Worm (Caenorhabditis elegans) whole organism, late embryonic: Measurements from ENCODE around the gene M28.10.

Experiments used
- C08G9.2 ChIP-seq: sonication (generic microtip); optimal IDR thresholded peaks from 2 replicates; lab custom pipeline; 2016; ENCODE audit warnings: mild to moderate bottlenecking, missing genetic modification characterization, moderate library complexity, missing compliant biosample characterization
- K09A11.1 ChIP-seq: sonication (generic microtip); optimal IDR thresholded peaks from 2 replicates; lab custom pipeline; 2017; ENCODE audit warnings: antibody characterized with exemption, mild to moderate bottlenecking, missing genetic modification characterization, missing compliant biosample characterization; ENCODE audit not compliant: insufficient read depth
- ahr-1 ChIP-seq: sonication (generic microtip); optimal IDR thresholded peaks from 2 replicates; lab custom pipeline; 2016; ENCODE audit warnings: missing genetic modification characterization, missing compliant biosample characterization
- ama-1 ChIP-seq: fragments of 150-350 bp; optimal IDR thresholded peaks from 2 replicates; lab custom pipeline; 2014
- ceh-14 ChIP-seq: sonication (generic microtip); optimal IDR thresholded peaks from 2 replicates; lab custom pipeline; 2016; ENCODE audit warnings: missing genotype, missing genetic modification characterization, missing compliant biosample characterization
- ceh-18 ChIP-seq: sonication (generic microtip); optimal IDR thresholded peaks from 2 replicates; lab custom pipeline; 2016; ENCODE audit warnings: missing genetic modification characterization, missing compliant biosample characterization
- ceh-19 ChIP-seq: fragments of 200-800 bp; sonication (Bioruptor generic); optimal IDR thresholded peaks from 2 replicates; lab custom pipeline; 2018; ENCODE audit warnings: mild to moderate bottlenecking, missing genetic modification characterization, missing compliant biosample characterization
- ceh-2 ChIP-seq: sonication (generic microtip); optimal IDR thresholded peaks from 2 replicates; lab custom pipeline; 2016; ENCODE audit warnings: missing genotype, missing genetic modification characterization, missing compliant biosample characterization
- ceh-24 ChIP-seq: sonication (generic microtip); optimal IDR thresholded peaks from 2 replicates; lab custom pipeline; 2016; ENCODE audit warnings: mild to moderate bottlenecking, missing genetic modification characterization, missing compliant biosample characterization
- ceh-31 ChIP-seq: sonication (generic microtip); optimal IDR thresholded peaks from 2 replicates; lab custom pipeline; 2016; ENCODE audit warnings: missing genetic modification characterization, missing compliant biosample characterization
- ceh-34 ChIP-seq: sonication (generic microtip); optimal IDR thresholded peaks from 2 replicates; lab custom pipeline; 2016; ENCODE audit warnings: mild to moderate bottlenecking, missing genetic modification characterization, missing compliant biosample characterization
- ceh-45 ChIP-seq: fragments of 200-800 bp; sonication (Bioruptor generic); IDR thresholded peaks from 2 replicates; pipeline ENCODE4 v1.3.6; 2022; ENCODE audit warnings: missing genetic modification reagents, missing genetic modification characterization, missing compliant biosample characterization
- ceh-48 ChIP-seq: sonication (generic microtip); optimal IDR thresholded peaks from 2 replicates; lab custom pipeline; 2016; ENCODE audit warnings: missing genetic modification characterization, inconsistent platforms, missing compliant biosample characterization
- ceh-9 ChIP-seq: sonication (generic microtip); optimal IDR thresholded peaks from 2 replicates; lab custom pipeline; 2016; ENCODE audit warnings: mild to moderate bottlenecking, missing genetic modification characterization, inconsistent platforms, missing compliant biosample characterization
- che-1 ChIP-seq: sonication (generic microtip); optimal IDR thresholded peaks from 2 replicates; lab custom pipeline; 2016; ENCODE audit warnings: mild to moderate bottlenecking, missing genetic modification characterization, missing compliant biosample characterization
- dmd-4 ChIP-seq: sonication (generic microtip); optimal IDR thresholded peaks from 2 replicates; lab custom pipeline; 2016; ENCODE audit warnings: borderline replicate concordance, missing genetic modification characterization, missing compliant biosample characterization
- elt-2 ChIP-seq: sonication (generic microtip); optimal IDR thresholded peaks from 2 replicates; lab custom pipeline; 2016; ENCODE audit warnings: missing genetic modification reagents, missing genetic modification characterization, missing compliant biosample characterization
- elt-4 ChIP-seq: sonication (generic microtip); optimal IDR thresholded peaks from 2 replicates; lab custom pipeline; 2016; ENCODE audit warnings: missing genetic modification characterization, missing compliant biosample characterization
- ets-4 ChIP-seq: sonication (generic microtip); optimal IDR thresholded peaks from 2 replicates; lab custom pipeline; 2016; ENCODE audit warnings: missing genetic modification characterization, missing compliant biosample characterization
- eyg-1 ChIP-seq: sonication (generic microtip); optimal IDR thresholded peaks from 2 replicates; lab custom pipeline; 2016; ENCODE audit warnings: missing genotype, missing genetic modification characterization, missing compliant biosample characterization
- fax-1 ChIP-seq: sonication (generic microtip); optimal IDR thresholded peaks from 2 replicates; lab custom pipeline; 2016; ENCODE audit warnings: missing genotype, missing genetic modification characterization, missing compliant biosample characterization
- hlh-6 ChIP-seq: sonication (generic microtip); optimal IDR thresholded peaks from 2 replicates; lab custom pipeline; 2016; ENCODE audit warnings: missing genotype, missing genetic modification characterization, missing compliant biosample characterization
- hlh-8 ChIP-seq: sonication (generic microtip); optimal IDR thresholded peaks from 2 replicates; lab custom pipeline; 2016; ENCODE audit warnings: missing genotype, missing genetic modification characterization, missing compliant biosample characterization
- lim-6 ChIP-seq: sonication (generic microtip); optimal IDR thresholded peaks from 2 replicates; lab custom pipeline; 2016; ENCODE audit warnings: missing genetic modification characterization, missing compliant biosample characterization
- lin-11 ChIP-seq: fragments of 200-800 bp; sonication (Bioruptor generic); optimal IDR thresholded peaks from 2 replicates; lab custom pipeline; 2018; ENCODE audit warnings: mild to moderate bottlenecking, missing genetic modification characterization, missing compliant biosample characterization
- nfya-1 ChIP-seq: sonication (generic microtip); optimal IDR thresholded peaks from 2 replicates; lab custom pipeline; 2017; ENCODE audit warnings: missing genetic modification characterization, mild to moderate bottlenecking, missing compliant biosample characterization, antibody characterized with exemption, moderate library complexity
- nhr-11 ChIP-seq: fragments of 150-350 bp; optimal IDR thresholded peaks from 2 replicates; lab custom pipeline; 2014; ENCODE audit warnings: missing biosample characterization, missing genetic modification characterization
- npax-4 ChIP-seq: sonication (generic microtip); optimal IDR thresholded peaks from 2 replicates; lab custom pipeline; 2016; ENCODE audit warnings: missing genetic modification characterization, missing compliant biosample characterization
- odd-2 ChIP-seq: sonication (generic microtip); optimal IDR thresholded peaks from 2 replicates; lab custom pipeline; 2017; ENCODE audit warnings: antibody characterized with exemption, mild to moderate bottlenecking, missing genetic modification characterization, missing compliant biosample characterization
- pat-9 ChIP-seq: fragments of 200-800 bp; sonication (Bioruptor generic); optimal IDR thresholded peaks from 2 replicates; lab custom pipeline; 2018; ENCODE audit warnings: mild to moderate bottlenecking, missing genetic modification characterization, moderate library complexity, missing compliant biosample characterization
- pax-1 ChIP-seq: fragments of 150-350 bp; optimal IDR thresholded peaks from 2 replicates; lab custom pipeline; 2014; ENCODE audit warnings: missing biosample characterization, missing genetic modification characterization
- pqm-1 ChIP-seq: sonication (generic microtip); optimal IDR thresholded peaks from 2 replicates; lab custom pipeline; 2016; ENCODE audit warnings: missing genetic modification characterization, missing compliant biosample characterization
- ref-2 ChIP-seq: sonication (generic microtip); optimal IDR thresholded peaks from 2 replicates; lab custom pipeline; 2016; ENCODE audit warnings: missing genetic modification characterization, missing compliant biosample characterization
- rnt-1 ChIP-seq: sonication (generic microtip); optimal IDR thresholded peaks from 2 replicates; lab custom pipeline; 2016; ENCODE audit warnings: missing genetic modification characterization, missing compliant biosample characterization
- sdc-2 ChIP-seq: sonication (generic microtip); optimal IDR thresholded peaks from 2 replicates; lab custom pipeline; 2016; ENCODE audit warnings: missing genotype, missing genetic modification characterization, missing compliant biosample characterization
- tbx-2 ChIP-seq: sonication (generic microtip); optimal IDR thresholded peaks from 2 replicates; lab custom pipeline; 2016; ENCODE audit warnings: missing genetic modification characterization, missing compliant biosample characterization
- unc-3 ChIP-seq, 2 experiments: fragments of 200-800 bp in 1 of 2; sonication (Bioruptor generic) in 1 of 2; sonication (generic microtip) in 1 of 2; conservative IDR thresholded peaks in 1 of 2; optimal IDR thresholded peaks in 1 of 2; 2 replicates each; pipeline versions ENCODE4 v1.3.6 to Lab custom; 2016 to 2022; ENCODE audit warnings: missing compliant biosample characterization in 2 of 2, missing genetic modification characterization in 2 of 2, missing genetic modification reagents in 1 of 2
- unc-42 ChIP-seq: sonication (generic microtip); optimal IDR thresholded peaks from 2 replicates; lab custom pipeline; 2016; ENCODE audit warnings: missing genotype, missing genetic modification characterization, missing compliant biosample characterization
- ztf-16 ChIP-seq: sonication (generic microtip); optimal IDR thresholded peaks from 2 replicates; lab custom pipeline; 2017; ENCODE audit warnings: missing genetic modification characterization, missing compliant biosample characterization

The M28.10 gene

DNA sequence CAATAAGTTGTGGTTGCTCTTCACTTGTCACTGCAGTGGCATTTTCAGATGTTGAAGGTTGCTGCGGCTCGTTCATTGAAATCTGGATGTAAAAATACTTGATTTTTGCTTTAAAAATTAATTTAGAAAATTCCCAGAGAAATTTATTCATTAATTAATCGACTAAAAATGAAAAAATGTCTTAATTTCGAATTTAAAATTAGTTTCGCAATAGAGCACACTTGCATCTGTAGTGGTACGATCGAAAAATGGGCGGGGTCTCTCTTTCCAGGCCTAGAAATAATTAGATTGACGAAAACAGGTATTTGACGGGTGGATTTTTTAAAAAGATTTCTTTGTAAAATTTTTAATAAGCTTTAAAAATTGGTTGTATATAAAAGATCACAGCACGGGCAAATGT, 15.4 kb downstream of the M28.10 start, which contains the start of gene D2089.8:
Gene D2089.8 (minus strand): TSS at position 84 of the 400 bp plus-strand sequence.
- no peak for TF ChIP-seq lim-6 (tag; lab: Kevin White, UChicago)
- TF ChIP-seq ceh-48 (tag; lab: Kevin White, UChicago) = peak; percentile 4
- TF ChIP-seq pax-1 (tag; lab: Kevin White, UChicago) = no peak
- no peak for TF ChIP-seq npax-4 (tag; lab: Kevin White, UChicago)
- TF ChIP-seq ceh-31 (tag; lab: Kevin White, UChicago) = no peak
- peak; percentile 43 for TF ChIP-seq unc-42
- no peak for TF ChIP-seq hlh-8 (tag; lab: Kevin White, UChicago)
- peak; percentile 34 for TF ChIP-seq ceh-14 (tag; lab: Kevin White, UChicago)
- TF ChIP-seq ceh-24 = no peak

DNA sequence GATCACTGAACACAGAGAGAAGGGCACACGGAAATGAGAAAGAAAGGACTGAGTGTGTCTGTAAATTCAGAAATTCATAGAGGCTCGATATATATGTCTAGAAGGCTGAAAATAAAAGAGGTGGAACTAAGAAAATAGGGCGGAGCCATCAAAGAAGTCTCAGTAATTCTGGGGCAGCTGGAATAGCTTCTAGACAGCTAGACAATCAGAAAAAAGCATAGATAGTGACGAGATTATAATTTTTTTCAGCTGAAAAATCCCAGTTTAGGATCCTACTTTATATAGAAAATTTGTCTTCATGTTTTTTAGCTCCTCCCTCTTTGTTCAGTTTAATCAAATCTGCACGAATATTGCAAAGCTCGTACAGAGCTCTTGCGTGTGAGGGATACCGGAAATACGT, 17.7 kb downstream of the M28.10 start, which contains the start of gene D2089.3:
Gene D2089.3 (minus strand): TSS at position 101 of the 400 bp plus-strand sequence.
- TF ChIP-seq elt-2 (tag; lab: Kevin White, UChicago) = no peak
- TF ChIP-seq, all 69 proteins: peak for 0

DNA sequence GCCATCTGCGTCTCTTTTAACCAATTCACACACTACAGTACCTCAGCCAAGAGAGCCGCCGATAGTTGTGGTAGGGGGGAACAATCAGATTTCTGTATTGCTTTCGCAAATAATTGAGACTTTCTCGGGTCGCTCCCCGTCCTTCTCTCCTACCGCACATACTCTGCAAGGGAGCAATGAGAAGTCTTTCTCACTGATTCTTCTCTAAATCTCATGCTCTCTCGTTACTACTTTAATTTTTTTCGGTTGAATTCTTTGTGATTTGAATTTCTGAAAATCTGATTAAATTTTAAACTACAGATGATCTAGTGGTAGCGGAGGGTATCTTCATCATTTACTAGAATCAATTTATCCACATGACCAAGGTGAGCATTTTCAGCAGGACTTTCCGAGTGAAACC, 28.0 kb downstream of the M28.10 start, which contains the start of gene ptb-1:
Gene ptb-1 (plus strand): TSS at position 301 of the 400 bp plus-strand sequence.
- no peak for TF ChIP-seq ceh-48 (tag; lab: Kevin White, UChicago)
- no peak for TF ChIP-seq sdc-2 (tag; lab: Kevin White, UChicago)
- no peak for TF ChIP-seq rnt-1 (tag; lab: Kevin White, UChicago)
- TF ChIP-seq ahr-1 (tag; lab: Kevin White, UChicago) = no peak
- no peak for TF ChIP-seq tbx-2 (tag; lab: Kevin White, UChicago)
- no peak for TF ChIP-seq ama-1
- TF ChIP-seq elt-4 = no peak
- TF ChIP-seq ceh-19 = no peak
- TF ChIP-seq dmd-4 (tag; lab: Kevin White, UChicago) = no peak
- TF ChIP-seq pat-9 (tag; lab: Kevin White, UChicago) = no peak
- no peak for TF ChIP-seq ets-4 (tag; lab: Kevin White, UChicago)
- no peak for TF ChIP-seq nfya-1 (tag; lab: Kevin White, UChicago)
- TF ChIP-seq pqm-1 (tag; lab: Kevin White, UChicago) = no peak
- no peak for TF ChIP-seq ceh-34 (tag; lab: Kevin White, UChicago)
- no peak for TF ChIP-seq ceh-24
- TF ChIP-seq odd-2 = no peak
- TF ChIP-seq lin-11 (tag; lab: Kevin White, UChicago) = no peak
- TF ChIP-seq ceh-9 (tag; lab: Kevin White, UChicago) = no peak
- TF ChIP-seq ceh-18 (tag; lab: Kevin White, UChicago) = no peak
- no peak for TF ChIP-seq ztf-16 (tag; lab: Kevin White, UChicago)

DNA sequence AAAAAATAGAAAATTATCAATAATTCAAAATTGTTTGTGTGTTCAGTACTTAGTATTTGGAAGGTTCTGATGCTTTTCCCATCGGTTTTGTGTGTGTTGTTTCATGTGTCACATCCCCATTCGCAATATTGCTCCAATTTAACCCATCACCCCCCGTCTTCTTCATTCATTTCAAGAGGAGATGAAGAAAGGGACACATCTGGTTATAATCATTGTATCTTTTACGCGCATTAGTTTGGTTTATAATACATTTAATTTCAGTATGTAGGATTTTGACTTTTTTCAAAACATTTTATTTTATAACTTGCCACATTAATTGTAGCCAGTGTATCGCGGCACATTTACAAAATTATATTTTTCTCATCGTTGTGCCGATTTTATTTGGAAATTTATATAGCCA, 32.8 kb downstream of the M28.10 start:
- TF ChIP-seq lin-11 (tag; lab: Kevin White, UChicago) (no peak), C08G9.2 (no peak), elt-2 (tag; lab: Kevin White, UChicago) (no peak), pqm-1 (tag; lab: Kevin White, UChicago) (no peak), K09A11.1 (no peak)
- TF ChIP-seq, all 69 proteins: peak for 0

DNA sequence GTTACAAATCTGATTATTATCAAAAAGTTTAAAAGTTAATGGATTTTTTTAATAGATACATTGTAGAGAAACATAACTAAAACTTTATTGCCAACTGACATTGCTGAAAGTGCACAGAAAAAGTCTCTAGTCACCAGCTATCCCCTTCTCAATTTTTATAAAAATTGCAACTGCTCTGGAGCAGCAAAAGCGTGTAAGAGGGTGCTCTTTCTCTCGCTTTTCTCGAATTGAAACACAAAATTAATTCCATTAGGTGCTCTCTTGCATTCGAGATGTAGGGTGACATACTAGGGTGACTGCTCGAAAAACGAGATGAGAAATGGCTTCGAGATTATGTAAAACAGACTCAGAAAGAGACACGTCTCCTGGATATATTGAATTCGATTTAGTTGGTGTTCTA, 33.3 kb downstream of the M28.10 start:
- no peak for TF ChIP-seq fax-1 (tag; lab: Kevin White, UChicago)
- TF ChIP-seq ceh-45 (GFP tag; lab: Robert Waterston, UW) = no peak
- TF ChIP-seq ceh-48 (tag; lab: Kevin White, UChicago) = no peak
- no peak for TF ChIP-seq ceh-2 (tag; lab: Kevin White, UChicago)
- no peak for TF ChIP-seq nhr-11
- no peak for TF ChIP-seq hlh-6 (tag; lab: Kevin White, UChicago)
- no peak for TF ChIP-seq unc-3 (GFP tag; conservative IDR thresholded peaks at IDR 0.05; lab: Robert Waterston, UW)
- no peak for TF ChIP-seq unc-3 (tag; optimal IDR thresholded peaks at IDR 0.05; lab: Kevin White, UChicago)
- TF ChIP-seq eyg-1 = no peak
- TF ChIP-seq ref-2 (tag; lab: Kevin White, UChicago) = no peak
- no peak for TF ChIP-seq ahr-1 (tag; lab: Kevin White, UChicago)
- no peak for TF ChIP-seq che-1
- TF ChIP-seq, all 69 proteins: peak for 0
